Worm (Caenorhabditis elegans) whole organism, L3 larva: Measurements from ENCODE around the gene spp-18.
"Not testable (repeated sequence)": the region's sequence is repeated elsewhere in the genome, so short reads cannot be mapped to it uniquely, and the experiment has no call there.

Experiments used
- R02D3.7 ChIP-seq: fragments of 150-350 bp; optimal IDR thresholded peaks from 2 replicates; lab custom pipeline; 2014; ENCODE audit warnings: missing biosample characterization, missing genetic modification characterization
- ama-1 ChIP-seq: fragments of 150-350 bp; optimal IDR thresholded peaks from 2 replicates; lab custom pipeline; 2018
- ceh-16 ChIP-seq: sonication (generic microtip); optimal IDR thresholded peaks from 2 replicates; lab custom pipeline; 2017; ENCODE audit warnings: missing biosample characterization, missing genetic modification characterization
- ceh-28 ChIP-seq: fragments of 150-350 bp; optimal IDR thresholded peaks from 2 replicates; lab custom pipeline; 2014; ENCODE audit warnings: missing biosample characterization, missing genetic modification reagents, missing genetic modification characterization
- egl-27 ChIP-seq: sonication (generic microtip); optimal IDR thresholded peaks from 4 replicates; lab custom pipeline; 2017; ENCODE audit warnings: missing biosample characterization, missing genetic modification reagents, missing genetic modification characterization
- egl-5 ChIP-seq: fragments of 150-350 bp; optimal IDR thresholded peaks from 2 replicates; lab custom pipeline; 2017; ENCODE audit warnings: missing biosample characterization, missing genetic modification reagents, missing genetic modification characterization, inconsistent platforms
- elt-1 ChIP-seq: fragments of 150-350 bp; optimal IDR thresholded peaks from 2 replicates; lab custom pipeline; 2014; ENCODE audit warnings: missing biosample characterization, missing genetic modification characterization
- elt-2 ChIP-seq: sonication (generic microtip); optimal IDR thresholded peaks from 2 replicates; lab custom pipeline; 2016; ENCODE audit warnings: missing genetic modification reagents, mild to moderate bottlenecking, missing genetic modification characterization, missing compliant biosample characterization
- eor-1 ChIP-seq, 2 experiments: fragments of 150-350 bp; optimal IDR thresholded peaks; 2 replicates each; lab custom pipeline; 2014 to 2018; ENCODE audit warnings: missing biosample characterization in 2 of 2, missing genetic modification characterization in 2 of 2
- hmg-11 ChIP-seq: sonication (generic microtip); optimal IDR thresholded peaks from 2 replicates; lab custom pipeline; 2016; ENCODE audit warnings: missing genetic modification characterization, missing compliant biosample characterization
- jun-1 ChIP-seq: fragments of 150-350 bp; optimal IDR thresholded peaks from 2 replicates; lab custom pipeline; 2014; ENCODE audit warnings: missing biosample characterization, missing genetic modification reagents, missing genetic modification characterization
- lin-15B ChIP-seq: fragments of 150-350 bp; optimal IDR thresholded peaks from 2 replicates; lab custom pipeline; 2014; ENCODE audit warnings: missing biosample characterization, missing genetic modification characterization
- lin-39 ChIP-seq: fragments of 150-350 bp; optimal IDR thresholded peaks from 2 replicates; lab custom pipeline; 2018; ENCODE audit warnings: missing biosample characterization, missing genetic modification reagents, missing genetic modification characterization
- lsy-12 ChIP-seq: sonication (generic microtip); optimal IDR thresholded peaks from 2 replicates; lab custom pipeline; 2016; ENCODE audit warnings: mild to moderate bottlenecking, missing genetic modification characterization, missing compliant biosample characterization
- mml-1 ChIP-seq: fragments of 150-350 bp; sonication (generic microtip); optimal IDR thresholded peaks from 3 replicates; lab custom pipeline; 2014; ENCODE audit warnings: missing biosample characterization, missing genetic modification characterization
- nhr-12 ChIP-seq: fragments of 150-350 bp; optimal IDR thresholded peaks from 2 replicates; lab custom pipeline; 2014; ENCODE audit warnings: missing biosample characterization, missing genetic modification characterization
- nhr-25 ChIP-seq: sonication (generic microtip); optimal IDR thresholded peaks from 2 replicates; lab custom pipeline; 2017; ENCODE audit warnings: missing biosample characterization, missing genetic modification characterization
- nhr-28 ChIP-seq: fragments of 150-350 bp; optimal IDR thresholded peaks from 2 replicates; lab custom pipeline; 2014; ENCODE audit warnings: missing biosample characterization, missing genetic modification characterization
- nhr-43 ChIP-seq: sonication (generic microtip); optimal IDR thresholded peaks from 2 replicates; lab custom pipeline; 2016; ENCODE audit warnings: mild to moderate bottlenecking, missing genetic modification characterization, missing compliant biosample characterization; ENCODE audit not compliant: poor library complexity, severe bottlenecking
- nhr-67 ChIP-seq: fragments of 150-350 bp; optimal IDR thresholded peaks from 2 replicates; lab custom pipeline; 2014; ENCODE audit warnings: missing biosample characterization, missing genetic modification characterization
- nhr-76 ChIP-seq: fragments of 150-350 bp; sonication (generic microtip); optimal IDR thresholded peaks from 5 replicates; lab custom pipeline; 2014; ENCODE audit warnings: missing biosample characterization, missing genetic modification characterization
- nhr-77 ChIP-seq: fragments of 150-350 bp; optimal IDR thresholded peaks from 2 replicates; lab custom pipeline; 2014; ENCODE audit warnings: missing biosample characterization, missing genetic modification characterization
- pqm-1 ChIP-seq: fragments of 150-350 bp; optimal IDR thresholded peaks from 2 replicates; lab custom pipeline; 2017; ENCODE audit warnings: missing biosample characterization, missing genetic modification characterization, inconsistent platforms
- sea-2 ChIP-seq: fragments of 150-350 bp; sonication (generic microtip); optimal IDR thresholded peaks from 4 replicates; lab custom pipeline; 2014; ENCODE audit warnings: missing biosample characterization, missing genetic modification reagents, missing genetic modification characterization
- snpc-4 ChIP-seq: fragments of 150-350 bp; optimal IDR thresholded peaks from 2 replicates; lab custom pipeline; 2014; ENCODE audit warnings: missing biosample characterization, missing genetic modification characterization
- unc-39 ChIP-seq: sonication (generic microtip); optimal IDR thresholded peaks from 4 replicates; lab custom pipeline; 2017; ENCODE audit warnings: missing biosample characterization, missing genetic modification characterization
- unc-62 ChIP-seq: fragments of 150-350 bp; sonication (generic microtip); optimal IDR thresholded peaks from 4 replicates; lab custom pipeline; 2014; ENCODE audit warnings: missing biosample characterization, missing genetic modification reagents, missing genetic modification characterization
- zag-1 ChIP-seq: fragments of 150-350 bp; optimal IDR thresholded peaks from 2 replicates; lab custom pipeline; 2014; ENCODE audit warnings: missing biosample characterization, missing genetic modification characterization
- ztf-4 ChIP-seq: fragments of 150-350 bp; optimal IDR thresholded peaks from 2 replicates; lab custom pipeline; 2014; ENCODE audit warnings: missing biosample characterization, missing genetic modification characterization

Gene spp-18

ce11 chrIV:9584352-9584751 is 9.2 kb upstream of the spp-18 start:
- TF ChIP-seq ama-1 (lab: Kevin White, UChicago) (no peak), nhr-12 (tag; lab: Kevin White, UChicago) (no peak), nhr-77 (tag; lab: Kevin White, UChicago) (no peak), egl-27 (tag; lab: Kevin White, UChicago) (no peak)
- TF ChIP-seq, all 47 proteins: peak for 0

ce11 chrIV:9588784-9589457 is 4.6 kb upstream of the spp-18 start, which contains the start of gene trcs-1:
Gene trcs-1 (minus strand): TSS chrIV:9588834.
- no peak for TF ChIP-seq hmg-11 (tag; lab: Kevin White, UChicago)
- TF ChIP-seq pqm-1 (tag; lab: Kevin White, UChicago) = no peak
- TF ChIP-seq ztf-4 (tag; lab: Kevin White, UChicago) = no peak
- TF ChIP-seq, all 47 proteins: peak for 0

ce11 chrIV:9592413-9592812 is 1.1 kb upstream of the spp-18 start, which contains the start of gene pei-1:
Gene pei-1 (minus strand): TSS chrIV:9592513.
- TF ChIP-seq egl-27 (tag; lab: Kevin White, UChicago) = no peak
- TF ChIP-seq nhr-43 (tag; lab: Kevin White, UChicago) = no peak
- TF ChIP-seq elt-1 (tag; lab: Kevin White, UChicago) = no peak
- TF ChIP-seq R02D3.7 (tag; lab: Kevin White, UChicago) = no peak
- no peak for TF ChIP-seq ceh-28 (tag; lab: Kevin White, UChicago)
- no peak for TF ChIP-seq sea-2
- TF ChIP-seq jun-1 (tag; lab: Kevin White, UChicago) = no peak
- no peak for TF ChIP-seq egl-5 (tag; lab: Kevin White, UChicago)

- TF ChIP-seq nhr-76, elt-1, elt-2 (tag; lab: Kevin White, UChicago): not testable (repeated sequence)
Observed at ce11 chrIV:9595779-9596406, 2.4 kb downstream of the spp-18 start, which contains the start of the genes F27C8.3 and F27C8.2. Gene F27C8.3 (minus strand): TSS chrIV:9595879. Gene F27C8.2 (plus strand): TSS chrIV:9596356.

ce11 chrIV:9601595-9601994 is 8.1 kb downstream of the spp-18 start, which contains the start of gene aat-1:
Gene aat-1 (minus strand): TSS chrIV:9601695.
- no peak for TF ChIP-seq snpc-4
- TF ChIP-seq ceh-16 (tag; lab: Kevin White, UChicago) = no peak
- TF ChIP-seq mml-1 (tag; lab: Kevin White, UChicago) = no peak
- TF ChIP-seq lin-39 = no peak
- TF ChIP-seq eor-1 (tag; optimal IDR thresholded peaks at IDR 0.05; lab: Kevin White, UChicago) = no peak
- no peak for TF ChIP-seq elt-1 (tag; lab: Kevin White, UChicago)
- no peak for TF ChIP-seq nhr-77 (tag; lab: Kevin White, UChicago)
- TF ChIP-seq ztf-4 (tag; lab: Kevin White, UChicago) = no peak
- TF ChIP-seq sea-2 = no peak
- TF ChIP-seq unc-62 (GFP tag; lab: Kevin White, UChicago) = no peak
- TF ChIP-seq nhr-67 = no peak
- TF ChIP-seq unc-39 = no peak
- no peak for TF ChIP-seq lsy-12 (tag; lab: Kevin White, UChicago)
- no peak for TF ChIP-seq nhr-12 (tag; lab: Kevin White, UChicago)

- TF ChIP-seq elt-1 (tag; lab: Kevin White, UChicago) = peak; percentile 98
- TF ChIP-seq zag-1 (tag; lab: Kevin White, UChicago) = no peak
Observed at ce11 chrIV:9607945-9608344, 14.4 kb downstream of the spp-18 start.

ce11 chrIV:9609095-9609494 is 15.6 kb downstream of the spp-18 start:
- TF ChIP-seq nhr-28 (tag; lab: Kevin White, UChicago) (no peak), lin-15B (tag; lab: Kevin White, UChicago) (no peak), nhr-25 (tag; lab: Kevin White, UChicago) (peak; percentile 55), elt-1 (tag; lab: Kevin White, UChicago) (peak; percentile 93)
- TF ChIP-seq, all 47 proteins: peak for 2
